Fruit fly (Drosophila melanogaster) whole organism, wandering third instar larva: Measurements from ENCODE around the gene danr.
A peak's percentile ranks its signal among the peaks of the same experiment; 100 is the strongest.

Experiments
- Abd-B ChIP-seq: fragments of >200 bp; optimal IDR thresholded peaks from 2 replicates; lab custom pipeline; 2017; ENCODE audit warnings: missing biosample characterization, missing genetic modification characterization
- CG32264 ChIP-seq: fragments of 200-800 bp; sonication (Bioruptor generic); optimal IDR thresholded peaks from 2 replicates; lab custom pipeline; 2016; ENCODE audit warnings: missing biosample characterization, missing genetic modification characterization
- CG9705 ChIP-seq: fragments of 200-800 bp; sonication (Bioruptor generic); optimal IDR thresholded peaks from 2 replicates; lab custom pipeline; 2018; ENCODE audit warnings: missing biosample characterization, mild to moderate bottlenecking, missing genetic modification characterization
- CrebA ChIP-seq: fragments of 200-800 bp; sonication (Bioruptor generic); optimal IDR thresholded peaks from 2 replicates; lab custom pipeline; 2016; ENCODE audit warnings: missing biosample characterization, mild to moderate bottlenecking, missing genetic modification characterization, borderline replicate concordance
- Dfd ChIP-seq: fragments of >200 bp; optimal IDR thresholded peaks from 2 replicates; lab custom pipeline; 2017; ENCODE audit warnings: missing biosample characterization, missing genetic modification characterization
- Dif ChIP-seq: fragments of 200-275, 200-300 bp; sonication (Bioruptor generic); optimal IDR thresholded peaks from 2 replicates; lab custom pipeline; 2018; ENCODE audit warnings: missing biosample characterization, missing genetic modification characterization; ENCODE audit not compliant: partially characterized antibody
- GATAd ChIP-seq: sonication (Bioruptor generic); optimal IDR thresholded peaks from 2 replicates; lab custom pipeline; 2016; ENCODE audit warnings: missing biosample characterization, missing genetic modification characterization
- HLH106 ChIP-seq: fragments of 200-800 bp; optimal IDR thresholded peaks from 3 replicates; lab custom pipeline; 2019; ENCODE audit warnings: missing biosample characterization, mild to moderate bottlenecking, missing genetic modification characterization, moderate library complexity
- Hnf4 ChIP-seq: fragments of 200-800 bp; sonication (Bioruptor generic); optimal IDR thresholded peaks from 2 replicates; lab custom pipeline; 2016; ENCODE audit warnings: missing biosample characterization, mild to moderate bottlenecking, missing genetic modification characterization
- Hr78 ChIP-seq: fragments of >200 bp; optimal IDR thresholded peaks from 2 replicates; lab custom pipeline; 2017; ENCODE audit warnings: missing biosample characterization, missing genetic modification characterization
- Hr83 ChIP-seq: fragments of 200-300 bp; sonication (Bioruptor generic); optimal IDR thresholded peaks from 2 replicates; lab custom pipeline; 2016; ENCODE audit warnings: missing biosample characterization, mild to moderate bottlenecking, missing genetic modification characterization, moderate library complexity; ENCODE audit not compliant: poor library complexity, severe bottlenecking
- Mio ChIP-seq: sonication (Bioruptor generic); optimal IDR thresholded peaks from 2 replicates; lab custom pipeline; 2016; ENCODE audit warnings: missing biosample characterization, missing genetic modification characterization
- Myc ChIP-seq: fragments of >200 bp; optimal IDR thresholded peaks from 2 replicates; lab custom pipeline; 2017
- N ChIP-seq: fragments of >200 bp; optimal IDR thresholded peaks from 2 replicates; lab custom pipeline; 2018; ENCODE audit warnings: missing biosample characterization, missing external identifiers, missing genetic modification characterization
- Sp1 ChIP-seq: fragments of 200-800 bp; sonication (Bioruptor generic); optimal IDR thresholded peaks from 3 replicates; lab custom pipeline; 2019; ENCODE audit warnings: missing biosample characterization, mild to moderate bottlenecking, missing genetic modification characterization, moderate library complexity
- Vsx2 ChIP-seq: fragments of 200-300, 225-300 bp; sonication (Bioruptor generic); optimal IDR thresholded peaks from 2 replicates; lab custom pipeline; 2018; ENCODE audit warnings: missing biosample characterization, missing genetic modification characterization; ENCODE audit not compliant: partially characterized antibody
- brk ChIP-seq: fragments of 200-800 bp; sonication (Bioruptor generic); optimal IDR thresholded peaks from 2 replicates; lab custom pipeline; 2016; ENCODE audit warnings: missing biosample characterization, mild to moderate bottlenecking, missing genetic modification characterization
- dsf ChIP-seq: sonication (Bioruptor generic); optimal IDR thresholded peaks from 2 replicates; lab custom pipeline; 2016; ENCODE audit warnings: missing biosample characterization, missing genetic modification characterization, borderline replicate concordance
- ey ChIP-seq: fragments of 200-800 bp; sonication (Bioruptor generic); optimal IDR thresholded peaks from 2 replicates; lab custom pipeline; 2016; ENCODE audit warnings: missing biosample characterization, missing genetic modification characterization
- foxo ChIP-seq, 2 experiments: fragments of 200-800 bp; sonication (Bioruptor generic); optimal IDR thresholded peaks; 2 replicates in 1 of 2; 3 replicates in 1 of 2; lab custom pipeline; 2016 to 2017; ENCODE audit warnings: missing biosample characterization in 2 of 2, missing genetic modification characterization in 2 of 2
- fru ChIP-seq: fragments of 200-800 bp; sonication (Bioruptor generic); optimal IDR thresholded peaks from 3 replicates; lab custom pipeline; 2016; ENCODE audit warnings: missing biosample characterization, mild to moderate bottlenecking, missing genetic modification characterization
- h ChIP-seq: fragments of 200-800 bp; sonication (Bioruptor generic); optimal IDR thresholded peaks from 3 replicates; lab custom pipeline; 2016; ENCODE audit warnings: missing biosample characterization, mild to moderate bottlenecking, missing genetic modification characterization
- lola ChIP-seq: fragments of >200 bp; optimal IDR thresholded peaks from 2 replicates; lab custom pipeline; 2017; ENCODE audit warnings: missing biosample characterization, missing genetic modification characterization
- pan ChIP-seq: fragments of >200 bp; optimal IDR thresholded peaks from 2 replicates; lab custom pipeline; 2017
- rgr ChIP-seq: fragments of 200-800 bp; sonication (Bioruptor generic); optimal IDR thresholded peaks from 3 replicates; lab custom pipeline; 2016; ENCODE audit warnings: missing biosample characterization, mild to moderate bottlenecking, missing genetic modification characterization
- sage ChIP-seq: fragments of 200-800 bp; sonication (Bioruptor generic); optimal IDR thresholded peaks from 2 replicates; lab custom pipeline; 2016; ENCODE audit warnings: missing biosample characterization, mild to moderate bottlenecking, missing genetic modification characterization
- sv ChIP-seq: fragments of 200-800 bp; sonication (Bioruptor generic); optimal IDR thresholded peaks from 3 replicates; lab custom pipeline; 2016; ENCODE audit warnings: missing biosample characterization, missing genetic modification characterization
- tai ChIP-seq: sonication (Bioruptor generic); optimal IDR thresholded peaks from 2 replicates; lab custom pipeline; 2016; ENCODE audit warnings: missing biosample characterization, missing genetic modification characterization
- woc ChIP-seq: sonication (Bioruptor generic); optimal IDR thresholded peaks from 2 replicates; lab custom pipeline; 2016; ENCODE audit warnings: missing biosample characterization, mild to moderate bottlenecking, missing genetic modification characterization

Gene danr

DNA sequence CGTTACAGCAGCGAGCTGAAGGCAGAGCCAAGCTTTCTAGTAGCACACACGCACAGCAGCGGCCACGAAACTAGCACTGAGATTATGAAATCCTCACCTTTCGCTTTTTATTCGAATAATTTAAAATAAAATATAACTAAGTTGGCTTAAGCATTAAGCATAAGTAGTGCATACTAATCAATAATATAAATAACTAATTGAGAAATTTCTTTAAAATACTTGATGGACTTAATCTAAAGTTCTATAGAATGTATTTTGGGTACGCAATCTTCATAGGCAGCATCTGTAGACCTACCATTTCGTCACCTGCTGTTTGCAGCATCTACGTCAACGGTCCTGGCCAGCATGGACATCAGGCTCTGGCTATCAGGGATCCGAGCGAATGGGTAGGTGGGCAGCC lies 14.5 kb downstream of the danr start:
- TF ChIP-seq Dfd (GFP tag; lab: Kevin White, UChicago) (no peak), pan (lab: Kevin White, UChicago) (no peak)

DNA sequence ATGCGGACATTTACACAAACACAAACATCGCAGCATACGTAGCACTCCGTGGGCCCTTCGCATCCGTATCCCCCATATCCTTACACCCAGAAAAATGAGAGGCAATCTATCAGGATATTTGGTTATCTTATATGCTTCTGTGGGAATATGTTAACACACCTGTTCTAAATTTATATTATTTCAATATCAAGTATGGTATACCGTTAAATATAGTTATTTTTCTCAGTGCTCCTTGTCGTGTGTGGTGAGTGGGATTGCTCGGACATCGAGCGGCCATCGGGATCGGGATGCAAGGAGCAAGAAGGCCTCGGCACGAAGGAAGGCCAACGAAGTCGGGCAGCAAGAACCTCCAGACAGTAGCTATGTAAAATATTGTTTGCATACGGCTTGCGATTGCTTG lies 23.6 kb downstream of the danr start:
- TF ChIP-seq Hnf4 (GFP tag; lab: Kevin White, UChicago) (no peak), foxo (GFP tag; optimal IDR thresholded peaks at IDR 0.05; lab: Kevin White, UChicago) (no peak), dsf (GFP tag; lab: Kevin White, UChicago) (no peak), brk (GFP tag; lab: Kevin White, UChicago) (no peak), CG32264 (no peak), CG9705 (GFP tag; lab: Kevin White, UChicago) (no peak), rgr (GFP tag; lab: Kevin White, UChicago) (no peak), lola (GFP tag; lab: Kevin White, UChicago) (no peak), tai (GFP tag; lab: Kevin White, UChicago) (no peak), sage (GFP tag; lab: Kevin White, UChicago) (no peak)

DNA sequence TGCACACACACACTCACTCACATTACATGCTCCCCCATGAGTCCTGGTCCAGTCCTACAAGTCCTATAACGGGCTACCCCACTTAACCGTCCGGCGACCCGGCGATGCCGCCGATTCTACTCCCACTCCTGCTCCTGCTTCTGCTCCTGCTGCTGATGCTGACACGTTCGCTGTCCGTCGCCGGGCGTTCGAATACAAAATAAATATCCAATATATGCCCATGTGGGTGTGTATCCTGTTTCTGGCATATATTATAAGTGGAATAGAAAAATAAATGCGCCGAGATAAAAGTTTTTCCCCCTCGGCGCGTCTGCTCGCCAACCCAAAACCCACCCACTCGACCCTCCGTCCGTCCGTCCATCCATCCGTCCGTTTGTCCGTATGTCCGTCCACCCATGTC lies 28.9 kb downstream of the danr start:
- TF ChIP-seq sage (GFP tag; lab: Kevin White, UChicago), result no peak
- TF ChIP-seq Mio (GFP tag; lab: Kevin White, UChicago), result no peak
- no peak for TF ChIP-seq CrebA (GFP tag; lab: Kevin White, UChicago)
- no peak for TF ChIP-seq h
- no peak for TF ChIP-seq Myc
- no peak for TF ChIP-seq N (GFP tag; lab: Kevin White, UChicago)
- TF ChIP-seq Hr83, result no peak
- TF ChIP-seq brk (GFP tag; lab: Kevin White, UChicago), result no peak
- no peak for TF ChIP-seq Vsx2 (GFP tag; lab: Kevin White, UChicago)
- TF ChIP-seq foxo (GFP tag; optimal IDR thresholded peaks at IDR 0.05; lab: Kevin White, UChicago), result no peak
- no peak for TF ChIP-seq Hr78
- TF ChIP-seq tai (GFP tag; lab: Kevin White, UChicago), result no peak
- TF ChIP-seq, all 38 proteins: peak for 0

DNA sequence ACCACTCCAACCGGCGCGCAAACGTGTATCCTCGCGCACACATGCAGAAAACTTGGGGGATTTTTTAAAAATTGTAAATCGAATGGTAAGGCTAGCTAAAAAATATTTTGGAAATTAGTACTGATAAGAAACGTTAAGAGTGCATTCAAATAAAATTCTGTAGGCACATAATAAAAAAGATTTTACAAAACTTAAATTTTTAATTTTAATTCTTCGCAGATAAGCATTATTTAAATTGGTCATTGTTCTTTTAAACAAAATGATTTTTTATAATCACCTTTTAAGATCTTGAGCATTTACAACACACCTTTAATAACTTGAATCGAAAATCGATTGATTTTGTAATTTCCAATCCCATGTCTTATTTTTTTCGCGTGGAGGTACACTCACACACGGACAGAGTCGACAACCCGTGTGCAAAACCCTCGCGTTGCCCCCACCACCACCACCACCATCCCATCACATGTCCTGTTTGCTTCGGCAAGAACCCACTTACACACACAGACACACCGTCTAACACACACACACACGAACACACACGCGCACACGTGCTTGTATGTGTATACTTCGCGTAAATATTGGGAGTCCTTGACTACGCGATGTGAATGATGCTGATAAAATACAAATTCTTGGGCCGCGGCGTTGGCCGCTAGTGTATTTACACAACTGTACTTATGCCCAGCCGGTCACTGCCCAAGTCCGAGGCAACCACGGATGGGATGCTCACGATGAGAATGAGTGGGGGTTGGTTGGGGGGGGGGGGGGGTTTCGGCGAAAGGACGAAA lies 29.7 kb downstream of the danr start:
- TF ChIP-seq Hr78 (no peak), CrebA (GFP tag; lab: Kevin White, UChicago) (no peak), N (GFP tag; lab: Kevin White, UChicago) (no peak), foxo (GFP tag; optimal IDR thresholded peaks at IDR 0.05; lab: Kevin White, UChicago) (peak in 1 of 2 experiments; percentile 16), Sp1 (no peak), Dif (GFP tag; lab: Kevin White, UChicago) (no peak), HLH106 (tag; lab: Kevin White, UChicago) (no peak), Abd-B (GFP tag; lab: Kevin White, UChicago) (no peak), tai (GFP tag; lab: Kevin White, UChicago) (no peak), Myc (no peak), lola (GFP tag; lab: Kevin White, UChicago) (no peak), ey (GFP tag; lab: Kevin White, UChicago) (no peak), fru (peak; percentile 21), woc (no peak), GATAd (no peak)

DNA sequence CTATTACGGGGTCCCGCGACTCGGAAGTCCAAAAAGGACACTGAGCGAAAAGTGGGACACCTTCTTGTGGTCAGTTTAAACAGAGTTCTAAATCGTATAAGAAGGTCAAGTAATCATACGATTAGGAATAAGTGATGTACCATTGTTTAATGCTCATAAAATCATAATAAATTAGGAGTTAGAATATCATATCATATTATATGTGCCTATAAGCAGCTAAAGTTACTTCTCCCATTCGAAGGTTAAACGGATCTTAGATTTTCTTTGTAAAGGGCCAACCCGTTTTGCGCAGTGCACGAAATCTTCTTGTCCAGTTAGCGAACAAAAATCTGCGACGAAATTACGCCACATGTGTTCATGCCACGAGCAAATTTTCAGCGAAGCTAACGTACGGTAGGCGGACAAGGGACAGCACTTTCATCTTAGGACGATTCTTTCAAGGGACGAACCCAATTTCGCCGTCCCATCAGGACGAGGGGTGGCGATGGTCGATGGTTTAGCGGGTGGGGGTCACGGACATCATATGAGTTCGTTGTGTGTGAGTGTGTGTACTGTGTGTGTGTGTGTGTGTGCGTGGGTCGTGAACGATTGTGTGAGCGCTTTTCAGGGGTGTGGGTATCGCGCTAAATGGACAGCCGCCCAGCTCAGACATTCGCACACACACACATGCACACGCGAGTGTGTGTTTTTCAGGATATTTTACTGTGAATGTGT lies 30.5 kb downstream of the danr start:
- TF ChIP-seq dsf (GFP tag; lab: Kevin White, UChicago) (no peak), sv (peak; percentile 4), fru (peak; percentile 4), Dfd (GFP tag; lab: Kevin White, UChicago) (peak; percentile 36)
